Fruit fly (Drosophila melanogaster) whole organism: Measurements from ENCODE around the gene ko.

ENCODE experiments used
- CG8478 ChIP-seq: fragments of >200 bp; optimal IDR thresholded peaks from 2 replicates; lab custom pipeline; 2018; ENCODE audit warnings: inconsistent platforms
- pan ChIP-seq: fragments of >200 bp; optimal IDR thresholded peaks from 2 replicates; lab custom pipeline; 2017

DNA sequence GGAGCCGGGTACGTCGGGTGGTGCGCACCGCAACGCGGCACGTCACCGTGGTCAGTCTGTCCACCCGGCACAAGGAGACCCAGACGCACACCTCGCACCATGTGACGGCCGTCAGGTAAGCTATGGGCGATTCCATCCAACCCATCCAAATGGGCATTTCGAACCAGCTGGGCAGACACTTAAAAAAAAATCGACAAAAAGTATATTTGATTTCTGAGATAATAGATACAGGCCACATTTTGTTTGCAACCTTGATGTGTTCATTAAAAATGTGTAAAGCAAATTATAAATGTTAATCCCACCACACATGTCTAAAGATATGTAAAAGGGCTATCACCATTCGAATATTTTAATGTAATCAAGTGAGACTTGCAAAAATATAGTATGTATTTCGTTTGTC lies 66.4 kb downstream of the ko start:
- TF ChIP-seq CG8478 (lab: Kevin White, UChicago) (no peak), pan (no peak)
